Fruit fly (Drosophila melanogaster): ENCODE results near the gene Scamp.

dm6 chrX:15449490-15450326 is at the start of gene Scamp, which contains the start of gene Ahcy:
- TF ChIP-seq usp (GFP tag; optimal IDR thresholded peaks at IDR 0.05) (no peak), EcR (GFP tag; optimal IDR thresholded peaks at IDR 0.05) (no peak), psq (optimal IDR thresholded peaks at IDR 0.05) (no peak)

All from whole organism.